Worm (Caenorhabditis elegans): ENCODE data around the gene F55C9.3.

DNA sequence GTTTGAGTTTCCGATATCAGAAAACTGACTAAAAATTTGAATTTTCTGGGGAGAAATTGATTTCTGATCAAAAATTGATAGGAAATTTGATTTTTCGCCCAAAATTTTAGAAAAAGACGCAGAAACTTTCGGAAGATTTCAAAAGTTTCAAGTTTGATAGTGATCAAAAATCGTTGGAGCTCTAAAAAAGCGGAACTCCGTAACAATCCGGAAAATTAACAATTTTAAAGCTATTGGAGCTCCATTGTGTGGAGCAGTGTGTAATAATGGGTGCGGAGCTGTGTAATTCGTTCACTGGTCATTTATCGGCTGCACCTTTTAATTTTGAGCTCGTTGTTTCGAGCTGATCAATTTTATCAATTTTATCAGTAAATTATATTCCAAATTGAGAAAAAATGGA lies 34.5 kb downstream of the F55C9.3 start, which contains the start of gene F21D9.4:
- TF ChIP-seq him-1 (tag; optimal IDR thresholded peaks at IDR 0.05) = no peak
- TF ChIP-seq W03F9.2 (tag; optimal IDR thresholded peaks at IDR 0.05) = no peak

All from whole organism, L4/young adult.